Fruit fly (Drosophila melanogaster) whole organism: ENCODE results near the gene CG12012.

ENCODE experiments used
- CG8478 ChIP-seq: fragments of >200 bp; optimal IDR thresholded peaks from 2 replicates; lab custom pipeline; 2018; ENCODE audit warnings: inconsistent platforms
- Dll ChIP-seq: fragments of >200 bp; optimal IDR thresholded peaks from 2 replicates; lab custom pipeline; 2017
- EcR ChIP-seq, 2 experiments: fragments of >200 bp; optimal IDR thresholded peaks; 2 replicates each; lab custom pipeline; 2017; ENCODE audit warnings: missing biosample characterization in 2 of 2, missing genetic modification characterization in 2 of 2, missing genetic modification reagents in 2 of 2
- pan ChIP-seq: fragments of >200 bp; optimal IDR thresholded peaks from 2 replicates; lab custom pipeline; 2017
- psq ChIP-seq: fragments of >200 bp; optimal IDR thresholded peaks from 2 replicates; lab custom pipeline; 2017

DNA sequence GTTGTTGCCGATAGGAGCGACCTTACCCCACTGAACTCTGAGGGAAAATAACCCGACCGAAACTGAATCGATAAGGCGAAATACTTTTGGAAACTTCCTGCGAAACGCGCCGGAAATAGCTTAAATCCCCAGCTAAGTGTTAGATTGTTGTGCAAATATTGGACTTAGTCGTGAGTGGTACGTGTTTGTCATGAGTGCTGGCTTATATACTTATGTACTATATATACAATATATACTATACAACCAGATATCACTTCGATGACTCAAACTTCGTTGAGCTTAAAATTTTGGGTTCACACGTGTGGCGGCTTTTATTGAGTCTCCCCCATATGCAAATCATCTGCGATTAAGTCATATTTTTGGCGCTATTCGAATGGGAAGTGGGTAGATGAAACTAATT lies 30.3 kb upstream of the CG12012 start:
- TF ChIP-seq EcR (GFP tag; optimal IDR thresholded peaks at IDR 0.05; lab: Kevin White, UChicago) (no peak), pan (lab: Kevin White, UChicago) (no peak), Dll (lab: Kevin White, UChicago) (no peak), CG8478 (lab: Kevin White, UChicago) (no peak), psq (lab: Kevin White, UChicago) (no peak)
